Worm (Caenorhabditis elegans) whole organism, midembryonic: ENCODE measurements around the gene F41H10.12.

ENCODE experiments used
- T22C8.4 ChIP-seq: fragments of 200-800 bp; sonication (Bioruptor generic); IDR thresholded peaks from 2 replicates; pipeline ENCODE4 v1.3.6; 2022; ENCODE audit warnings: missing genetic modification characterization, missing compliant biosample characterization
- cog-1 ChIP-seq: sonication (generic microtip); optimal IDR thresholded peaks from 2 replicates; lab custom pipeline; 2016; ENCODE audit warnings: missing genetic modification characterization, missing compliant biosample characterization
- tab-1 ChIP-seq: fragments of 200-800 bp; sonication (Bioruptor generic); IDR thresholded peaks from 2 replicates; pipeline ENCODE4 v1.3.6; 2022; ENCODE audit warnings: missing genetic modification characterization, missing compliant biosample characterization
- ztf-23 ChIP-seq: fragments of 200-800 bp; sonication (Bioruptor generic); IDR thresholded peaks from 2 replicates; pipeline ENCODE4 v1.3.6; 2022; ENCODE audit warnings: missing genetic modification reagents, missing genetic modification characterization, missing compliant biosample characterization

- no peak for TF ChIP-seq T22C8.4
- TF ChIP-seq cog-1 (tag; lab: Kevin White, UChicago) = no peak
- no peak for TF ChIP-seq ztf-23 (GFP tag; lab: Robert Waterston, UW)
- no peak for TF ChIP-seq tab-1
Observed at ce11 chrIV:5405345-5405744, 20.2 kb downstream of the F41H10.12 start, which contains the start of gene ZK616.61.
